Worm (Caenorhabditis elegans) whole organism, late embryonic: Measurements from ENCODE around the gene Y102A11A.9.

Experiments
- pag-3 ChIP-seq: sonication (generic microtip); optimal IDR thresholded peaks from 2 replicates; lab custom pipeline; 2016; ENCODE audit warnings: missing compliant biosample characterization, missing genetic modification characterization, borderline replicate concordance
- pha-2 ChIP-seq: sonication (generic microtip); optimal IDR thresholded peaks from 2 replicates; lab custom pipeline; 2017; ENCODE audit warnings: mild to moderate bottlenecking, missing genetic modification characterization, missing compliant biosample characterization
- ref-2 ChIP-seq: sonication (generic microtip); optimal IDR thresholded peaks from 2 replicates; lab custom pipeline; 2016; ENCODE audit warnings: missing genetic modification characterization, missing compliant biosample characterization
- tbx-2 ChIP-seq: sonication (generic microtip); optimal IDR thresholded peaks from 2 replicates; lab custom pipeline; 2016; ENCODE audit warnings: missing genetic modification characterization, missing compliant biosample characterization
- unc-3 ChIP-seq, 2 experiments: fragments of 200-800 bp in 1 of 2; sonication (Bioruptor generic) in 1 of 2; sonication (generic microtip) in 1 of 2; conservative IDR thresholded peaks in 1 of 2; optimal IDR thresholded peaks in 1 of 2; 2 replicates each; pipeline versions ENCODE4 v1.3.6 to Lab custom; 2016 to 2022; ENCODE audit warnings: missing compliant biosample characterization in 2 of 2, missing genetic modification characterization in 2 of 2, missing genetic modification reagents in 1 of 2

DNA sequence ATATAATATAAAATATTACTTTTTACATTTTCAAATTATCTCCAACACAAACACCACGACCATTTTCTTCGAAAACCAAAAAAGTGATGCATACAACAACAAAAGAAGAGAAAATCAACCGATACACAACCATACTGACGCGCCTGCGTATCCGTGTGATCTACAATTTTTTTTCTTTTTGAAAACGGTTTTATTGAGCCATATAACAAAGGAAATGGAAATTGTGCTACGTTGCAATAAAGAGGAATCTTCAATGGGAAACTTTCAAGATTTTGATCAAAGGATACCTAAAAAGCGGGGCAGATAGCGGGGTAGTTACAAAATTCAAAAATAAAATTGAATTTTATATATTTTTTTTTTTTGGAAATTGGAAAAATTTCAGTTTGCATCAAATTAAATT is 38.3 kb upstream of the Y102A11A.9 start, which contains the start of gene F52D2.5:
- no peak for TF ChIP-seq pag-3 (tag; lab: Kevin White, UChicago)
- no peak for TF ChIP-seq tbx-2 (tag; lab: Kevin White, UChicago)
- no peak for TF ChIP-seq pha-2
- TF ChIP-seq unc-3 (GFP tag; conservative IDR thresholded peaks at IDR 0.05; lab: Robert Waterston, UW) = no peak
- TF ChIP-seq unc-3 (tag; optimal IDR thresholded peaks at IDR 0.05; lab: Kevin White, UChicago) = no peak
- TF ChIP-seq ref-2 (tag; lab: Kevin White, UChicago) = no peak
